Fruit fly (Drosophila melanogaster): ENCODE results near the gene AIF.

AIF gene

dm6 chr2L:2168184-2168893 lies 16.8 kb downstream of the AIF start:
- TF ChIP-seq CG8281 (tag; optimal IDR thresholded peaks at IDR 0.05) (no peak), CG14441 (GFP tag; IDR thresholded peaks at IDR 0.05) (no peak), mam (GFP tag; optimal IDR thresholded peaks at IDR 0.05) (no peak), CG1602 (GFP tag; optimal IDR thresholded peaks at IDR 0.05) (no peak), kah (GFP tag; optimal IDR thresholded peaks at IDR 0.05) (peak; percentile 48), CG8359 (GFP tag; optimal IDR thresholded peaks at IDR 0.05; ENCODE audit: borderline replicate concordance) (no peak), CG3281 (GFP tag; optimal IDR thresholded peaks at IDR 0.05) (peak; percentile 54), PHDP (tag; optimal IDR thresholded peaks at IDR 0.05) (peak; percentile 41), lbe (GFP tag; optimal IDR thresholded peaks at IDR 0.05) (no peak), Atf3 (GFP tag; optimal IDR thresholded peaks at IDR 0.05) (no peak), Hr39 (optimal IDR thresholded peaks at IDR 0.05) (no peak), kay (GFP tag; optimal IDR thresholded peaks at IDR 0.05) (no peak), CG4282 (GFP tag; optimal IDR thresholded peaks at IDR 0.05) (no peak), Med (GFP tag) (peak; percentile 72), gsb (GFP tag; IDR thresholded peaks at IDR 0.05) (no peak), scrt (GFP tag; optimal IDR thresholded peaks at IDR 0.05) (peak; percentile 48), tgo (GFP tag; IDR thresholded peaks at IDR 0.05) (no peak), Dref (GFP tag; IDR thresholded peaks at IDR 0.05) (no peak), Abd-B (GFP tag; optimal IDR thresholded peaks at IDR 0.05) (no peak), YL-1 (GFP tag; optimal IDR thresholded peaks at IDR 0.05) (peak; percentile 5), ems (GFP tag; optimal IDR thresholded peaks at IDR 0.05) (no peak), dm (GFP tag; optimal IDR thresholded peaks at IDR 0.05) (no peak), CG6689 (GFP tag; IDR thresholded peaks at IDR 0.05) (no peak), CG7987 (GFP tag; optimal IDR thresholded peaks at IDR 0.05) (peak; percentile 17), Hmr (GFP tag; optimal IDR thresholded peaks at IDR 0.05) (peak; percentile 34), sqz (GFP tag; optimal IDR thresholded peaks at IDR 0.05) (no peak), CG32532 (GFP tag; IDR thresholded peaks at IDR 0.05) (no peak), CG13123 (GFP tag; optimal IDR thresholded peaks at IDR 0.05) (no peak), dmrt99B (tag; optimal IDR thresholded peaks at IDR 0.05) (no peak), CG9609 (GFP tag; optimal IDR thresholded peaks at IDR 0.05) (no peak), lilli (GFP tag; optimal IDR thresholded peaks at IDR 0.05) (no peak), CG14050 (GFP tag; IDR thresholded peaks at IDR 0.05) (no peak), CTCF (GFP tag; optimal IDR thresholded peaks at IDR 0.05) (no peak), ranshi (GFP tag; IDR thresholded peaks at IDR 0.05) (no peak), CG7839 (tag; optimal IDR thresholded peaks at IDR 0.05) (no peak), CG11696 (GFP tag; IDR thresholded peaks at IDR 0.05) (no peak), Optix (GFP tag; IDR thresholded peaks at IDR 0.05) (no peak), Hmx (GFP tag; optimal IDR thresholded peaks at IDR 0.05) (no peak), gcm2 (GFP tag; optimal IDR thresholded peaks at IDR 0.05) (no peak), Six4 (GFP tag; optimal IDR thresholded peaks at IDR 0.05) (no peak), dan (GFP tag; IDR thresholded peaks at IDR 0.05) (no peak), CG10147 (GFP tag; optimal IDR thresholded peaks at IDR 0.05) (no peak), CG15011 (GFP tag; optimal IDR thresholded peaks at IDR 0.05) (no peak), Lim3 (GFP tag; IDR thresholded peaks at IDR 0.05) (0 out of 2 replicates have a peak, but pooled peaks have one; percentile 6), nmo (GFP tag; optimal IDR thresholded peaks at IDR 0.05) (no peak), CG10431 (GFP tag; optimal IDR thresholded peaks at IDR 0.05) (no peak), vvl (GFP tag; IDR thresholded peaks at IDR 0.05) (no peak), esg (GFP tag; conservative IDR thresholded peaks at IDR 0.05) (no peak), az2 (GFP tag; optimal IDR thresholded peaks at IDR 0.05) (no peak), tap (tag; optimal IDR thresholded peaks at IDR 0.05) (no peak), CG16815 (GFP tag; optimal IDR thresholded peaks at IDR 0.05) (no peak), CG9727 (GFP tag; optimal IDR thresholded peaks at IDR 0.05) (peak; percentile 38)
